Worm (Caenorhabditis elegans): ENCODE data around the gene sri-71.
"Not testable (repeated sequence)": the region's sequence is repeated elsewhere in the genome, so short reads cannot be mapped to it uniquely, and the experiment has no call there.

Gene sri-71

DNA sequence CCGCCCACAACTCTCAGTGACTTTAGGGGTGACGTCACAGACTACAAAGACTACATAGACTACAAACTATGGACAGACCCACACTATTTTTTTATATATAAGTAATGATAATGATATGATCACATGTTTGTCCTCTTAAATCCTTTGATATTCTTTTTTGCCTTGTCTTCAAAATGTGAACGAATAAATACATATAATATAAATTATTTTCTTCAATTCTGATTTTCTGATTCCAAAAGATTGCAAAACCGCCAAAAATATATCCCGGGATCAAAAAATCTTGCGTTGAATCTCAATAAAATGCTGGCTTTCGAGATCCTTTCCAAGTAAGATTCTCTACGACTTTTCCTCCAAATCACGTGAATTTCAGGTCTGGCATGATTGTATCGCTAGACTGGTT lies 27.4 kb upstream of the sri-71 start, which contains the start of gene F33H12.1:
Gene F33H12.1, plus strand, starts transcription at position 301 of the 400 bp plus-strand sequence.
- TF ChIP-seq lin-13 (tag; optimal IDR thresholded peaks at IDR 0.05); ceh-83 (GFP tag; optimal IDR thresholded peaks at IDR 0.05); sem-2 (GFP tag; optimal IDR thresholded peaks at IDR 0.05): not testable (repeated sequence)

DNA sequence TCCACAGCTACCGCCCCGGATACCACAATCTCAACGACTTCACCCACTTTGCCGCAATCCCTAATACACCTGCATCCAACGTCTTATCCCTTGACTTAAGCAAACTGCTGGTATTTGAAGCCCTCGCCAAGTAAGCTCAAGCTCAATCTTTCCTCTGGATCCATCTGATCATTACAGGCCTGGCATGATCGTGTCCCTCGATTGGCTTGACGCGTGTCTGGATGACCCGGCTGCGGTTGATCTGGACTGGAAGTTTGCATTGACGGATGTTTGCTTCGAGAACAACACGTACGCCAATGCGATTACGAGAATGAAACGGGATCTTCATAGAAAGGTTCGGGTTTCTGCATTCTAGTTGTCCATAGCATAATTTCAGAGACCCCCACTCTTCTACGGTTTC lies 26.6 kb upstream of the sri-71 start:
- no peak for TF ChIP-seq pha-4 (tag; optimal IDR thresholded peaks at IDR 0.05)
- TF ChIP-seq nhr-12 (tag; optimal IDR thresholded peaks at IDR 0.05): no peak
- TF ChIP-seq blmp-1 (tag; optimal IDR thresholded peaks at IDR 0.05): no peak
- TF ChIP-seq lin-32 (GFP tag; optimal IDR thresholded peaks at IDR 0.05): no peak
- TF ChIP-seq cnd-1 (tag; optimal IDR thresholded peaks at IDR 0.05): no peak
- TF ChIP-seq nhr-28 (tag; optimal IDR thresholded peaks at IDR 0.05): no peak
- TF ChIP-seq ceh-43 (GFP tag; optimal IDR thresholded peaks at IDR 0.05): no peak
- no peak for TF ChIP-seq mab-5 (tag; optimal IDR thresholded peaks at IDR 0.05)
- no peak for TF ChIP-seq tbx-8 (GFP tag; optimal IDR thresholded peaks at IDR 0.05)
- TF ChIP-seq ztf-11 (tag; optimal IDR thresholded peaks at IDR 0.05): no peak
- no peak for TF ChIP-seq lsy-2 (tag; optimal IDR thresholded peaks at IDR 0.05)
- no peak for TF ChIP-seq hlh-1 (tag; optimal IDR thresholded peaks at IDR 0.05)
- no peak for TF ChIP-seq unc-39 (tag; optimal IDR thresholded peaks at IDR 0.05)

DNA sequence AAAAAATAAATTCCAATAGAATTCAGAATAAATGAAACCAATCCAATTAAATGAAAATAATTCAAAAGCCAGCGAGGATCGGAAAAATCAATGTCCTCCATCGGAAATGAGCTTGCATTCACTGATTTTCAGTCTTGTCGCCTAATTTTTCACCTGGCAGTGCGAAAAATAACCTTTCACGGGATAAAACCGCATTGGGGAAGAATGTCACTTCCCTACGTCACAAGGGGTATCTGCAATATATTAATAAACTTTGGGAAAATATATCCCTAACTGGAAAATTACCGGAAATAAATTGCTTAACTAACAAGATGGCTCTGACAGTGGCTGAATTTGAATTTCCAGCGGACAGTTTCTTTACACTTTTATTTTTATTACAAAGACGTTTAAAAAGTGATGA lies 22.2 kb upstream of the sri-71 start, which contains the start of gene sri-77:
Gene sri-77, minus strand, starts transcription at position 101 of the 400 bp plus-strand sequence.
- no peak for TF ChIP-seq drap-1 (GFP tag; optimal IDR thresholded peaks at IDR 0.05)
- no peak for TF ChIP-seq sem-2 (GFP tag; optimal IDR thresholded peaks at IDR 0.05)
- TF ChIP-seq mab-5 (tag; optimal IDR thresholded peaks at IDR 0.05): no peak
- TF ChIP-seq nhr-237 (tag; optimal IDR thresholded peaks at IDR 0.05): no peak
- no peak for TF ChIP-seq ceh-43 (GFP tag; optimal IDR thresholded peaks at IDR 0.05)
- no peak for TF ChIP-seq elt-1 (tag; optimal IDR thresholded peaks at IDR 0.05; ENCODE audit: borderline replicate concordance, insufficient read depth)
- no peak for TF ChIP-seq bed-3 (GFP tag; optimal IDR thresholded peaks at IDR 0.05)
- no peak for TF ChIP-seq pha-4 (tag; optimal IDR thresholded peaks at IDR 0.05)
- TF ChIP-seq mep-1 (tag; optimal IDR thresholded peaks at IDR 0.05): no peak
- TF ChIP-seq M03D4.4 (tag; optimal IDR thresholded peaks at IDR 0.05): no peak

DNA sequence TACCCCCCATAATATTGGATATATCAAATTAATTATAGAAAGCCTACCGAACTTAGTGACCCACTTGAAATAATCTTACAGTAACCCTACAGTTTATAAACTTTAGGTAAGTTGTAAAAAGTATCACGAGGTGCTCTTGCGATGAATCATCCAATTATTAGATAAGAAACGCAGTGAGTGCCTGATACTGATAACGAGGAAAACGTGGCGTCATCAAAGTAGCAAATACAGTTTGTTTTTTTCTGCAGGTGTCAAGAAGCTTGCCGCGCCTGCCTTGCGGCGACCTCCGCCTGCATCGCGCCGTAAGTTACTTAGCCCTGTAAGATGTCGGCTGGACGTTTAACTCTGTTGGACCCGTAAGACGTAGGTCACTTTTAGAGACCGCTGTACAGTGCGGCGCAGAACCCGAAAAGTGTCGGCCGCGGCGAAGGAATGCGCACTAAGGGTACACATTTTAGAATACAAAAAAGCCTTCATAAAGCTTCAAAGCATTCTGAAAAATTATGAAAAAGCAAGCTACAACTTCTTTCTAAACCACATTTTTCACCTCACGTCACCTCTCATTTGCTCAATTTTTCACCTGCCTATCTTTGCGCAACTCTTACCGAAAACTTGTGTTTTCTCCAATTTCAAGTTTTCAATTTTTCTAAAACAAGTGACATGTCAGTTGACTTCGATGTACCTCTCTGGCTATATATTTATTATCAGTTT lies 17.2 kb upstream of the sri-71 start, which contains the start of gene sri-38:
Gene sri-38, plus strand, starts transcription at position 661 of the 711 bp plus-strand sequence.
- no peak for TF ChIP-seq nhr-237 (tag; optimal IDR thresholded peaks at IDR 0.05)
- TF ChIP-seq flh-1 (GFP tag; optimal IDR thresholded peaks at IDR 0.05): no peak
- TF ChIP-seq sptf-1 (tag; optimal IDR thresholded peaks at IDR 0.05): no peak

DNA sequence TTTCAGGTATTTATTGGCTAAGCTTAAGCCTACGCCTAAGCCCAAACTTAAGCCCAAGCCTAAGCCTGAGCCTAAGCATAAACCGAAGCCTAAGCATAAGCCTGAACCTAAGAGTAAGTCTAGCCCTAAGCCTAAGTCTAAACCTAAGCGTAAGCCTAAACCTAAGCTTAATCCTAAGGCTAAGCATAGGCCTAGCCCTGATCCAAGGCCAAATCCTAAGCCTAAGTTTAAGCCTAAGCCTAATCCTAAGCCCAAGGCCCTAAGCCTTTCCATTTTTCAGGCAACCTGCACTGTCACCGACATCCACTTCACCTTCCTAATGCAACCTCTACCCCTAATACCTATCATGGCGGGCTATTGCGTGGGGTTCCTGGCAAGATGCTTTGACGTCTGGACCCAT lies 16.5 kb upstream of the sri-71 start:
- TF ChIP-seq M03D4.4 (tag; optimal IDR thresholded peaks at IDR 0.05): no peak
- no peak for TF ChIP-seq bed-3 (GFP tag; optimal IDR thresholded peaks at IDR 0.05)
- no peak for TF ChIP-seq unc-120 (tag; optimal IDR thresholded peaks at IDR 0.05; ENCODE audit: poor library complexity, severe bottlenecking)
- no peak for TF ChIP-seq pha-4 (tag; optimal IDR thresholded peaks at IDR 0.05)
- no peak for TF ChIP-seq drap-1 (GFP tag; optimal IDR thresholded peaks at IDR 0.05)

DNA sequence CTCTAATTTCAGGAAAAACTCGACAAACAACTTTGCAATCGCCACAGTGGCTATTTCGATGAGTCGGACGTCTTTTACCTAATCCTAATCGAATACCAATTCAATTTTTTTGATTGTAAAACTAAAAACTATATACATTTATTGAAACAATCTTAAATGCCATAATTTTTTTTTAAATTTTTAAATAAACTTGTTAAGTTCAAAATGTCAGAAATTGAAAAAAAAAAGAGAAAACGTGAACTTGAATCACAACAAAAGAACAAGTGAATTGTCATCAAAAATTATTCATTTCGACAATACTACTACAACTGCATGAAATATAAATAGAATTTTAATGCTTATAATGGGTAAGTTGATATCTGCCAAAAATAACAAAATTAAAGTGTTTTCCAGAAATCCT lies 15.3 kb upstream of the sri-71 start, which contains the start of gene D2062.13:
Gene D2062.13, plus strand, starts transcription at position 301 of the 400 bp plus-strand sequence.
- TF ChIP-seq blmp-1 (tag; optimal IDR thresholded peaks at IDR 0.05); lsy-2 (tag; optimal IDR thresholded peaks at IDR 0.05); elt-1 (tag; optimal IDR thresholded peaks at IDR 0.05; ENCODE audit: borderline replicate concordance, insufficient read depth): not testable (repeated sequence)

DNA sequence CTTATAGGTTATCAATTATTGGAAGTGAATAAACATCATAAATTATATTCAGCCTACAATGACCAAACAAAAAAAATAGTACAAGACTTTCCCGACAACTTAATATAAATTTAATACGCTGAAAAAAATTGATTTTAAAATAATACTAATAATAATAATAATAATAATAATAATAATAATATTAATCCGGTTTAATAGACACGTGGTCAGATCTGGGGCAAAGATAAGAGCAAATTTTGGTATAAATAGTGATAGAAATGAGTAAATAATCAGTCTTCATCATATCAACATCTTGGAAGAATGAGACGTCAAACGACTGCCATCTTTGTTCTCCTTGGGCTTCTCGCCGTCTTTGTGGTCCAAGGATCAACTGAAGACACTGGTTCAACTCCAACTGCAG lies 10.9 kb upstream of the sri-71 start, which contains the start of gene msrp-5:
Gene msrp-5, plus strand, starts transcription at position 301 of the 400 bp plus-strand sequence.
- TF ChIP-seq pha-4 (tag; optimal IDR thresholded peaks at IDR 0.05); flh-1 (GFP tag; optimal IDR thresholded peaks at IDR 0.05); zip-8 (tag; optimal IDR thresholded peaks at IDR 0.05): not testable (repeated sequence)
